Worm (Caenorhabditis elegans) whole organism, L2 larva: ENCODE data around the gene ttr-1.

Experiments used
- R02D3.7 ChIP-seq: fragments of 150-350 bp; optimal IDR thresholded peaks from 2 replicates; lab custom pipeline; 2014; ENCODE audit warnings: missing biosample characterization, missing genetic modification characterization
- alr-1 ChIP-seq: fragments of 150-350 bp; optimal IDR thresholded peaks from 2 replicates; lab custom pipeline; 2014; ENCODE audit warnings: missing biosample characterization, missing genetic modification characterization
- ceh-16 ChIP-seq: fragments of 150-350 bp; optimal IDR thresholded peaks from 2 replicates; lab custom pipeline; 2014; ENCODE audit warnings: missing biosample characterization, missing genetic modification characterization
- mdl-1 ChIP-seq, 2 experiments: fragments of 150-350 bp in 1 of 2; sonication (generic microtip) in 1 of 2; optimal IDR thresholded peaks; 2 replicates each; lab custom pipeline; 2017; ENCODE audit warnings: missing biosample characterization in 2 of 2, missing genetic modification characterization in 2 of 2
- nhr-129 ChIP-seq: fragments of 150-350 bp; optimal IDR thresholded peaks from 2 replicates; lab custom pipeline; 2014; ENCODE audit warnings: missing biosample characterization, missing genetic modification characterization
- nhr-77 ChIP-seq: fragments of 150-350 bp; optimal IDR thresholded peaks from 2 replicates; lab custom pipeline; 2014; ENCODE audit warnings: missing biosample characterization, missing genetic modification characterization
- sem-4 ChIP-seq: fragments of 150-350 bp; optimal IDR thresholded peaks from 2 replicates; lab custom pipeline; 2014; ENCODE audit warnings: missing biosample characterization, missing genetic modification reagents, missing genetic modification characterization
- skn-1 ChIP-seq: sonication (generic microtip); optimal IDR thresholded peaks from 2 replicates; lab custom pipeline; 2017; ENCODE audit warnings: missing biosample characterization, missing genetic modification characterization
- sma-3 ChIP-seq: sonication (generic microtip); optimal IDR thresholded peaks from 2 replicates; lab custom pipeline; 2016; ENCODE audit warnings: missing genetic modification reagents, missing genetic modification characterization, missing compliant biosample characterization
- unc-55 ChIP-seq: fragments of 150-350 bp; sonication (generic microtip); optimal IDR thresholded peaks from 3 replicates; lab custom pipeline; 2014; ENCODE audit warnings: missing biosample characterization, missing genetic modification reagents, missing genetic modification characterization
- unc-62 ChIP-seq: fragments of 150-350 bp; optimal IDR thresholded peaks from 2 replicates; lab custom pipeline; 2014; ENCODE audit warnings: missing biosample characterization, missing genetic modification reagents, missing genetic modification characterization
- ztf-1 ChIP-seq: fragments of 200-800 bp; sonication (Bioruptor generic); conservative IDR thresholded peaks from 2 replicates; pipeline ENCODE4 v1.3.6; 2022; ENCODE audit warnings: missing genetic modification characterization, missing compliant biosample characterization
- ztf-11 ChIP-seq: sonication (generic microtip); optimal IDR thresholded peaks from 2 replicates; lab custom pipeline; 2017; ENCODE audit warnings: missing biosample characterization, missing genetic modification characterization

DNA sequence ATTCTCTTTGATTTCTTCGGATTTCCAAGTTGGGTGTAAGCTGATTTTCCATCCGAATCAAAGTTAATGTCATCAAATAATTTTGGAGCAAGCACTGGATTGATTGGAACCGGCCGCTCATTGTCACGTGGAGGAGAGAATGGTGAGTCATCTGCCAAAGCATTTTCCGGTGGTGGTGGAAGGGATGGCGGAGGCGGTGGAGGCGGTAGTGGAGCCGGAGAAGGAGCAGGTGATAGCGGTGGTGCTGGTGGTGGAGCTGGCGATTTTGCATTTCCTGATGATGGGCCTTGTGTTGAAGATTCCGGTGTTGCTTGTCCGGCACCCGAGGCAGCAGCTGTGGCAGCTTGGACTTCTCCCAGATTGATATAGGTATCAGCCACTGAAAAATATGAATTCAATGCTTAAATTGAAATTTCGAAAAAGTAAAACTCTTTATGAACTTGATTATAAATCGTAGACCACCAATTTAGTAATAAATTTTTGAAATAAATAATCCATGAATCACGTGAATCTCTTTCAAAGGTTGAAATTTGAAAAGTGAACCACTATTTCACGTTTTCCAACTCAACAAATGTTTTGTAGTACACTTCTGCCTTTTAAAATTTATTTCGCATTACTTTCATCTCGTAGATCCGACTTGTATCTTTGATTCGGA, 12.3 kb downstream of the ttr-1 start, which contains the start of the genes K03H1.9 and K03H1.12:
- no peak for TF ChIP-seq alr-1
- TF ChIP-seq R02D3.7 (tag; lab: Kevin White, UChicago), result no peak
- no peak for TF ChIP-seq sma-3 (GFP tag; lab: Kevin White, UChicago)
- TF ChIP-seq unc-62, result no peak
- no peak for TF ChIP-seq skn-1 (tag; lab: Kevin White, UChicago)
- no peak for TF ChIP-seq mdl-1 (tag; optimal IDR thresholded peaks at IDR 0.05; lab: Kevin White, UChicago)
- TF ChIP-seq ztf-1 (GFP tag; lab: Robert Waterston, UW), result no peak
- TF ChIP-seq ztf-11 (tag; lab: Kevin White, UChicago), result no peak
- TF ChIP-seq sem-4, result no peak
- TF ChIP-seq unc-55 (GFP tag; lab: Kevin White, UChicago), result no peak
- TF ChIP-seq nhr-77 (tag; lab: Kevin White, UChicago), result no peak
- no peak for TF ChIP-seq ceh-16
- TF ChIP-seq nhr-129 (tag; lab: Kevin White, UChicago), result no peak
